Worm (Caenorhabditis elegans): ENCODE data around the gene C18D4.3.

DNA sequence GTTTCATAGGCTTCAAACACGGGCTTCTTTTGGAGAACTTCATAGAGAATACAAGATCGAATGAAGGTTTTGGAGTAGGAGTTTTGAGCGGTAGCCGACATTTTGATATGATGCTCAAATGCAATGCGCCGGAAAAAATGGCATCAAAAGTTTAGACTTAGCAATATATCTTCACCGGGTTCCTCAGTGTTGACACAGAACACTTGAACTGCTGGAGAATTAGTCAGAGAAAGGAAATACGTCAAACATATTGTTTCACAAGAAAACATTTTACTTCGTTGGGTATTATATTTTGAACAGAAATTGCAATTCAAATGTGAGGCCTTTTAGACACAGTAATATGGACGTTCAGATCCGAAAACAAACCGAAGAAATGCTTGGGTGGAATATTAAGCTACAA is 25.8 kb upstream of the C18D4.3 start, which contains the start of gene fbxa-174:
- TF ChIP-seq mep-1 (tag; optimal IDR thresholded peaks at IDR 0.05) (no peak), nhr-28 (tag; optimal IDR thresholded peaks at IDR 0.05) (no peak), elt-3 (tag; optimal IDR thresholded peaks at IDR 0.05) (no peak), bed-3 (GFP tag; optimal IDR thresholded peaks at IDR 0.05) (no peak), lin-32 (GFP tag; optimal IDR thresholded peaks at IDR 0.05) (no peak), snpc-4 (tag; optimal IDR thresholded peaks at IDR 0.05) (no peak), unc-62 (GFP tag; optimal IDR thresholded peaks at IDR 0.05) (no peak), ces-1 (GFP tag; optimal IDR thresholded peaks at IDR 0.05) (no peak), flh-1 (GFP tag; optimal IDR thresholded peaks at IDR 0.05) (no peak), lsy-2 (tag; optimal IDR thresholded peaks at IDR 0.05) (no peak), unc-39 (tag; optimal IDR thresholded peaks at IDR 0.05) (no peak), ztf-11 (tag; optimal IDR thresholded peaks at IDR 0.05) (no peak), nhr-237 (tag; optimal IDR thresholded peaks at IDR 0.05) (no peak), M03D4.4 (tag; optimal IDR thresholded peaks at IDR 0.05) (no peak)
